Fruit fly (Drosophila melanogaster) whole organism, wandering third instar larva: ENCODE measurements around the gene Vps60.

Experiments
- Jra ChIP-seq: sonication (Bioruptor generic); optimal IDR thresholded peaks from 2 replicates; lab custom pipeline; 2016; ENCODE audit warnings: missing biosample characterization, missing genetic modification characterization
- Rel ChIP-seq, 2 experiments: fragments of 200-800 bp; sonication (Bioruptor generic) in 1 of 2; optimal IDR thresholded peaks; 2 replicates in 1 of 2; 3 replicates in 1 of 2; lab custom pipeline; 2016 to 2019; ENCODE audit warnings: mild to moderate bottlenecking in 2 of 2, missing biosample characterization in 2 of 2, missing genetic modification characterization in 2 of 2, moderate library complexity in 1 of 2
- dsf ChIP-seq: sonication (Bioruptor generic); optimal IDR thresholded peaks from 2 replicates; lab custom pipeline; 2016; ENCODE audit warnings: missing biosample characterization, missing genetic modification characterization, borderline replicate concordance

- TF ChIP-seq dsf (GFP tag; lab: Kevin White, UChicago) (no peak), Rel (GFP tag; optimal IDR thresholded peaks at IDR 0.05; lab: Kevin White, UChicago) (peak; percentile 48), Rel (tag; optimal IDR thresholded peaks at IDR 0.05; lab: Kevin White, UChicago) (peak; percentile 74), Jra (GFP tag; lab: Kevin White, UChicago) (no peak)
Observed at dm6 chr3L:17665084-17665576, 43.7 kb upstream of the Vps60 start.
